Worm (Caenorhabditis elegans): ENCODE results near the gene slcf-2.

Gene slcf-2

ce11 chrX:3374642-3375041, 19.0 kb upstream of the slcf-2 start, which contains the start of gene clc-3:
clc-3 (minus strand) TSS chrX:3374742.
- TF ChIP-seq pha-4 (tag; optimal IDR thresholded peaks at IDR 0.05) (no peak), ces-1 (GFP tag; optimal IDR thresholded peaks at IDR 0.05) (peak; percentile 18), cnd-1 (tag; optimal IDR thresholded peaks at IDR 0.05) (no peak)

- TF ChIP-seq ceh-39 (tag; optimal IDR thresholded peaks at IDR 0.05) (no peak), nhr-2 (tag; optimal IDR thresholded peaks at IDR 0.05) (no peak), lin-32 (GFP tag; optimal IDR thresholded peaks at IDR 0.05) (no peak), tbx-8 (GFP tag; optimal IDR thresholded peaks at IDR 0.05) (no peak), zip-8 (tag; optimal IDR thresholded peaks at IDR 0.05) (no peak), nhr-237 (tag; optimal IDR thresholded peaks at IDR 0.05) (no peak)
These were observed 18.3 kb upstream of the slcf-2 start for ce11 chrX:3375320-3375719.

ce11 chrX:3379114-3379513, 14.5 kb upstream of the slcf-2 start, which contains the start of gene sorf-1:
sorf-1 (minus strand) TSS chrX:3379248.
- TF ChIP-seq pha-4 (tag; optimal IDR thresholded peaks at IDR 0.05) (peak; percentile 13), snpc-4 (tag; optimal IDR thresholded peaks at IDR 0.05) (no peak), mep-1 (tag; optimal IDR thresholded peaks at IDR 0.05) (peak; percentile 13)

ce11 chrX:3380167-3380566, 13.5 kb upstream of the slcf-2 start, which contains the start of gene ZK563.7:
ZK563.7 (plus strand) TSS chrX:3380467.
- no peak for TF ChIP-seq hlh-1 (tag; optimal IDR thresholded peaks at IDR 0.05)
- no peak for TF ChIP-seq nhr-2 (tag; optimal IDR thresholded peaks at IDR 0.05)
- no peak for TF ChIP-seq ztf-11 (tag; optimal IDR thresholded peaks at IDR 0.05)

- TF ChIP-seq nhr-12 (tag; optimal IDR thresholded peaks at IDR 0.05) (no peak), flh-1 (GFP tag; optimal IDR thresholded peaks at IDR 0.05) (no peak), nhr-28 (tag; optimal IDR thresholded peaks at IDR 0.05) (no peak), cnd-1 (tag; optimal IDR thresholded peaks at IDR 0.05) (no peak), mab-5 (tag; optimal IDR thresholded peaks at IDR 0.05) (no peak), nhr-237 (tag; optimal IDR thresholded peaks at IDR 0.05) (no peak), nhr-2 (tag; optimal IDR thresholded peaks at IDR 0.05) (no peak), tbx-8 (GFP tag; optimal IDR thresholded peaks at IDR 0.05) (no peak), elt-3 (tag; optimal IDR thresholded peaks at IDR 0.05) (no peak), ztf-11 (tag; optimal IDR thresholded peaks at IDR 0.05) (no peak), pha-4 (tag; optimal IDR thresholded peaks at IDR 0.05) (no peak), ham-2 (GFP tag; optimal IDR thresholded peaks at IDR 0.05) (no peak), unc-62 (GFP tag; optimal IDR thresholded peaks at IDR 0.05) (no peak), ceh-39 (tag; optimal IDR thresholded peaks at IDR 0.05) (no peak), sptf-1 (tag; optimal IDR thresholded peaks at IDR 0.05) (no peak), nhr-76 (tag; optimal IDR thresholded peaks at IDR 0.05) (no peak), snpc-4 (tag; optimal IDR thresholded peaks at IDR 0.05) (no peak), ceh-83 (GFP tag; optimal IDR thresholded peaks at IDR 0.05) (no peak)
These were observed 8.3 kb upstream of the slcf-2 start, which contains the start of gene acp-1 for ce11 chrX:3385362-3385761. acp-1 (minus strand) TSS chrX:3385462.

ce11 chrX:3396735-3397134, 3.1 kb downstream of the slcf-2 start:
- TF ChIP-seq elt-1 (tag; optimal IDR thresholded peaks at IDR 0.05; ENCODE audit: borderline replicate concordance, insufficient read depth) (peak; percentile 83), nhr-2 (tag; optimal IDR thresholded peaks at IDR 0.05) (no peak)

- TF ChIP-seq tbx-8 (GFP tag; optimal IDR thresholded peaks at IDR 0.05) (no peak), drap-1 (GFP tag; optimal IDR thresholded peaks at IDR 0.05) (no peak), unc-62 (GFP tag; optimal IDR thresholded peaks at IDR 0.05) (no peak), ham-2 (GFP tag; optimal IDR thresholded peaks at IDR 0.05) (no peak), zip-8 (tag; optimal IDR thresholded peaks at IDR 0.05) (no peak), mab-5 (tag; optimal IDR thresholded peaks at IDR 0.05) (no peak), ztf-11 (tag; optimal IDR thresholded peaks at IDR 0.05) (no peak), hlh-1 (tag; optimal IDR thresholded peaks at IDR 0.05) (no peak), cnd-1 (tag; optimal IDR thresholded peaks at IDR 0.05) (no peak), ceh-83 (GFP tag; optimal IDR thresholded peaks at IDR 0.05) (no peak), M03D4.4 (tag; optimal IDR thresholded peaks at IDR 0.05) (no peak), nhr-76 (tag; optimal IDR thresholded peaks at IDR 0.05) (no peak), lin-13 (tag; optimal IDR thresholded peaks at IDR 0.05) (no peak), snpc-4 (tag; optimal IDR thresholded peaks at IDR 0.05) (no peak), bed-3 (GFP tag; optimal IDR thresholded peaks at IDR 0.05) (no peak)
These were observed 6.3 kb downstream of the slcf-2 start, which contains the start of gene cht-1 for ce11 chrX:3399917-3400316. cht-1 (minus strand) TSS chrX:3400017.

Measured in whole organism, mixed stage, embryonic.